Fruit fly (Drosophila melanogaster): ENCODE results near the gene Nuak.

The Nuak gene

DNA sequence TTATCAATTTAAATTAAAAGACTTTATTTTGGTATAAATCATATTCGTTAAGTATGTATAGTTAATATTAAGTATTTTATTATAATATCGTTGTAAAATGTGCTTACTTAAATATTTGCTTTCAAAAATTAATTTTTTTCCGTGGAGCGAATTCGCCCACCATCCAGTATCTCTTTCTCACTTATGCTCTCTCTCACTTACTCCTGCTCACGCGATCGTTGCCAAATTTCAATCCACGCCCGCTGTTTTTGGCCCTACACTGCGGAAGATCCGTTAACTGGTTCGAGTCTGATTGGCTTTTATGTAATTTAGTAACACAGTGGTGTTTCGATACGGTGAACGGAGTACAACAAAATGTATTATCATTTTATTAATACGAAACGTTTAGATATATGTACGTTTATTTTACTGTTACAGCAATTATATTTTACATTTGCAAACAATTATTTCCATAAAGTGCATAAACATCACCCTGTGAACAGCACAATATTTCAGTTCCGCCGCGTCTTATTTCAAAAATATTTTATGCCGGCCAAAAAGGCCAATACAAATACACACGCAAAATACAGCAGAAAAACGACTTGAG is 1.5 kb downstream of the Nuak start (continued):
- TF ChIP-seq zen (tag; optimal IDR thresholded peaks at IDR 0.05) (peak; percentile 27), MTF-1 (GFP tag; optimal IDR thresholded peaks at IDR 0.05; ENCODE audit: borderline replicate concordance) (no peak), TFAM (GFP tag; optimal IDR thresholded peaks at IDR 0.05) (no peak), bowl (GFP tag; IDR thresholded peaks at IDR 0.05) (no peak), knrl (GFP tag; IDR thresholded peaks at IDR 0.05; ENCODE audit: partially characterized antibody) (no peak), shn (GFP tag; optimal IDR thresholded peaks at IDR 0.05) (peak; percentile 4), Ets65A (GFP tag) (peak; percentile 73), Dfd (GFP tag; optimal IDR thresholded peaks at IDR 0.05) (no peak), ro (GFP tag; IDR thresholded peaks at IDR 0.05) (no peak), CG12104 (GFP tag; optimal IDR thresholded peaks at IDR 0.05) (peak; percentile 4), CG14441 (GFP tag; IDR thresholded peaks at IDR 0.05) (peak; percentile 44), Meics (GFP tag; optimal IDR thresholded peaks at IDR 0.05) (peak; percentile 73), gcm2 (GFP tag; optimal IDR thresholded peaks at IDR 0.05) (no peak), CG43689 (GFP tag; IDR thresholded peaks at IDR 0.05) (0 out of 2 replicates have a peak, but pooled peaks have one; percentile 25), fu2 (GFP tag; optimal IDR thresholded peaks at IDR 0.05) (peak; percentile 23), CG17328 (GFP tag; IDR thresholded peaks at IDR 0.05) (no peak), Awh (GFP tag; IDR thresholded peaks at IDR 0.05) (no peak), vfl (GFP tag; optimal IDR thresholded peaks at IDR 0.05) (no peak), Doc2 (GFP tag; IDR thresholded peaks at IDR 0.05) (no peak), CG1529 (GFP tag; optimal IDR thresholded peaks at IDR 0.05) (no peak), psq (GFP tag; optimal IDR thresholded peaks at IDR 0.05) (no peak), gsb-n (tag; optimal IDR thresholded peaks at IDR 0.05) (no peak), CG2199 (GFP tag; IDR thresholded peaks at IDR 0.05) (no peak), CG12942 (GFP tag; optimal IDR thresholded peaks at IDR 0.05) (peak; percentile 4), CG13296 (GFP tag; optimal IDR thresholded peaks at IDR 0.05) (peak; percentile 62), stwl (tag; optimal IDR thresholded peaks at IDR 0.05) (no peak), CG12155 (GFP tag; optimal IDR thresholded peaks at IDR 0.05) (peak; percentile 26), tup (GFP tag; optimal IDR thresholded peaks at IDR 0.05) (no peak), Opbp (GFP tag; IDR thresholded peaks at IDR 0.05; ENCODE audit: partially characterized antibody) (no peak), Doc3 (GFP tag; IDR thresholded peaks at IDR 0.05; ENCODE audit: partially characterized antibody) (no peak), Scr (GFP tag; IDR thresholded peaks at IDR 0.05; ENCODE audit: partially characterized antibody) (no peak), luna (GFP tag; optimal IDR thresholded peaks at IDR 0.05) (no peak), Nf-YB (GFP tag; optimal IDR thresholded peaks at IDR 0.05) (no peak), Pdp1 (GFP tag; optimal IDR thresholded peaks at IDR 0.05) (peak; percentile 41 to 84), salm (tag; optimal IDR thresholded peaks at IDR 0.05) (no peak), CG32767 (GFP tag; IDR thresholded peaks at IDR 0.05) (peak; percentile 41; the same call in 1 of the 2 replicates), CG10321 (GFP tag; IDR thresholded peaks at IDR 0.05) (no peak), pnt (GFP tag; optimal IDR thresholded peaks at IDR 0.05) (no peak), Bdp1 (GFP tag; optimal IDR thresholded peaks at IDR 0.05) (no peak), Drgx (GFP tag; IDR thresholded peaks at IDR 0.05) (peak; percentile 74), CkIIα-i1 (GFP tag; IDR thresholded peaks at IDR 0.05) (no peak), phol (tag; optimal IDR thresholded peaks at IDR 0.05) (peak; percentile 55), cwo (GFP tag; optimal IDR thresholded peaks at IDR 0.05) (peak; percentile 72), CG33213 (GFP tag; optimal IDR thresholded peaks at IDR 0.05) (no peak), wek (GFP tag; optimal IDR thresholded peaks at IDR 0.05) (no peak), CG10565 (GFP tag; optimal IDR thresholded peaks at IDR 0.05) (no peak), pita (GFP tag; optimal IDR thresholded peaks at IDR 0.05) (no peak), HLH54F (GFP tag; optimal IDR thresholded peaks at IDR 0.05) (peak; percentile 24), CG18262 (tag; optimal IDR thresholded peaks at IDR 0.05) (peak; percentile 38), odd (GFP tag; optimal IDR thresholded peaks at IDR 0.05) (no peak), CG5180 (GFP tag; optimal IDR thresholded peaks at IDR 0.05) (peak; percentile 21)

All from whole organism, embryonic.